Fruit fly (Drosophila melanogaster) whole organism, embryonic: ENCODE measurements around the gene Mad.

Experiments used
- Asciz ChIP-seq: fragments of 200-800 bp; sonication (Bioruptor generic); optimal IDR thresholded peaks from 2 replicates; lab custom pipeline; 2017; ENCODE audit warnings: missing biosample characterization, mild to moderate bottlenecking, missing genetic modification characterization, missing genetic modification reagents
- BtbVII ChIP-seq: fragments of 200-800 bp; sonication (Bioruptor generic); optimal IDR thresholded peaks from 3 replicates; lab custom pipeline; 2017; ENCODE audit warnings: missing biosample characterization, mild to moderate bottlenecking, missing genetic modification characterization
- CG10209 ChIP-seq: fragments of 200-800 bp; sonication (Bioruptor generic); optimal IDR thresholded peaks from 3 replicates; lab custom pipeline; 2017; ENCODE audit warnings: missing biosample characterization, mild to moderate bottlenecking, missing genetic modification characterization, missing genetic modification reagents
- CG1233 ChIP-seq: fragments of 200-800 bp; sonication (Bioruptor generic); optimal IDR thresholded peaks from 4 replicates; lab custom pipeline; 2018; ENCODE audit warnings: missing biosample characterization, mild to moderate bottlenecking, missing genetic modification characterization
- CG12391 ChIP-seq: fragments of 200-800 bp; sonication (Bioruptor generic); optimal IDR thresholded peaks from 3 replicates; lab custom pipeline; 2018; ENCODE audit warnings: missing biosample characterization, mild to moderate bottlenecking, missing genetic modification characterization, moderate library complexity
- CG13775 ChIP-seq: fragments of 200-800 bp; sonication (Bioruptor generic); optimal IDR thresholded peaks from 3 replicates; lab custom pipeline; 2017; ENCODE audit warnings: missing biosample characterization, mild to moderate bottlenecking, missing genetic modification characterization
- CG15269 ChIP-seq: fragments of 200-800 bp; sonication (Bioruptor generic); optimal IDR thresholded peaks from 2 replicates; lab custom pipeline; 2018; ENCODE audit warnings: missing biosample characterization, mild to moderate bottlenecking, missing genetic modification characterization, moderate library complexity
- CG1603 ChIP-seq: fragments of 200-800 bp; sonication (Bioruptor generic); optimal IDR thresholded peaks from 2 replicates; lab custom pipeline; 2019; ENCODE audit warnings: missing biosample characterization, mild to moderate bottlenecking, missing genetic modification characterization, moderate library complexity
- CG16863 ChIP-seq: fragments of 200-800 bp; sonication (Bioruptor generic); optimal IDR thresholded peaks from 3 replicates; lab custom pipeline; 2016; ENCODE audit warnings: missing biosample characterization, missing genetic modification characterization
- CG18599 ChIP-seq: fragments of 200-800 bp; sonication (Bioruptor generic); optimal IDR thresholded peaks from 3 replicates; lab custom pipeline; 2017; ENCODE audit warnings: missing biosample characterization, missing genetic modification characterization, mild to moderate bottlenecking, moderate library complexity, missing genetic modification reagents
- CG2202 ChIP-seq: fragments of 200-800 bp; sonication (Bioruptor generic); optimal IDR thresholded peaks from 2 replicates; lab custom pipeline; 2018; ENCODE audit warnings: missing biosample characterization, mild to moderate bottlenecking, missing genetic modification characterization
- CG33557 ChIP-seq: fragments of 200-800 bp; sonication (Bioruptor generic); optimal IDR thresholded peaks from 2 replicates; lab custom pipeline; 2019; ENCODE audit warnings: missing biosample characterization, mild to moderate bottlenecking, missing genetic modification characterization, moderate library complexity
- CG3407 ChIP-seq: fragments of 200-800 bp; sonication (Bioruptor generic); optimal IDR thresholded peaks from 2 replicates; lab custom pipeline; 2018; ENCODE audit warnings: missing biosample characterization, mild to moderate bottlenecking, missing genetic modification characterization
- CG3726 ChIP-seq: fragments of 200-800 bp; sonication (Bioruptor generic); IDR thresholded peaks from 3 replicates; pipeline ENCODE4, ENCODE4 v1.3.6; 2022; ENCODE audit warnings: missing biosample characterization, missing genetic modification characterization
- CG4282 ChIP-seq: fragments of 200-800 bp; sonication (Bioruptor generic); optimal IDR thresholded peaks from 2 replicates; lab custom pipeline; 2016; ENCODE audit warnings: missing biosample characterization, missing genetic modification characterization
- CG4360 ChIP-seq: fragments of 200-800 bp; sonication (Bioruptor generic); IDR thresholded peaks from 2 replicates; pipeline ENCODE4 v1.3.6; 2022; ENCODE audit warnings: missing biosample characterization, missing genetic modification characterization
- CG5180 ChIP-seq: fragments of 200-800 bp; sonication (Bioruptor generic); optimal IDR thresholded peaks from 3 replicates; lab custom pipeline; 2017; ENCODE audit warnings: missing biosample characterization, missing genetic modification characterization, mild to moderate bottlenecking, moderate library complexity, missing genetic modification reagents
- CG6765 ChIP-seq: fragments of 200-800 bp; sonication (Bioruptor generic); optimal IDR thresholded peaks from 3 replicates; lab custom pipeline; 2017; ENCODE audit warnings: missing biosample characterization, mild to moderate bottlenecking, missing genetic modification characterization
- CG6813 ChIP-seq: fragments of 200-800 bp; sonication (Bioruptor generic); optimal IDR thresholded peaks from 2 replicates; lab custom pipeline; 2017; ENCODE audit warnings: missing biosample characterization, missing genetic modification characterization, mild to moderate bottlenecking, moderate library complexity, missing genetic modification reagents
- CG6854 ChIP-seq: fragments of 200-800 bp; sonication (Bioruptor generic); optimal IDR thresholded peaks from 3 replicates; lab custom pipeline; 2017; ENCODE audit warnings: missing biosample characterization, mild to moderate bottlenecking, missing genetic modification characterization
- CG7963 ChIP-seq: fragments of 200-800 bp; sonication (Bioruptor generic); IDR thresholded peaks from 3 replicates; pipeline ENCODE4 v1.3.6; 2022; ENCODE audit warnings: missing biosample characterization, missing genetic modification characterization; ENCODE audit not compliant: partially characterized antibody
- Fer1 ChIP-seq: fragments of 200-800 bp; sonication (Bioruptor generic); optimal IDR thresholded peaks from 2 replicates; lab custom pipeline; 2017; ENCODE audit warnings: missing biosample characterization, mild to moderate bottlenecking, missing genetic modification characterization
- HHEX ChIP-seq: fragments of 200-800 bp; sonication (Bioruptor generic); optimal IDR thresholded peaks from 3 replicates; lab custom pipeline; 2017; ENCODE audit warnings: missing biosample characterization, mild to moderate bottlenecking, missing genetic modification characterization, missing genetic modification reagents
- Hand ChIP-seq: fragments of 200-800 bp; sonication (Bioruptor generic); optimal IDR thresholded peaks from 2 replicates; lab custom pipeline; 2017; ENCODE audit warnings: mild to moderate bottlenecking, missing biosample characterization, missing genetic modification reagents, missing genetic modification characterization
- HmgZ ChIP-seq: fragments of 200-800 bp; sonication (Bioruptor generic); optimal IDR thresholded peaks from 2 replicates; lab custom pipeline; 2018; ENCODE audit warnings: missing biosample characterization, mild to moderate bottlenecking, missing genetic modification characterization
- Hmr ChIP-seq: fragments of 200-800 bp; sonication (Bioruptor generic); optimal IDR thresholded peaks from 3 replicates; lab custom pipeline; 2017; ENCODE audit warnings: mild to moderate bottlenecking, missing biosample characterization, missing genetic modification reagents, missing genetic modification characterization
- Hr39 ChIP-seq: fragments of >200 bp; optimal IDR thresholded peaks from 2 replicates; lab custom pipeline; 2017
- Lim3 ChIP-seq: fragments of 200-800 bp; sonication (Bioruptor generic); IDR thresholded peaks from 2 replicates; pipeline ENCODE4 v1.3.6; 2022; ENCODE audit warnings: missing biosample characterization, missing genetic modification characterization
- MTF-1 ChIP-seq: fragments of 200-800 bp; sonication (Bioruptor generic); optimal IDR thresholded peaks from 2 replicates; lab custom pipeline; 2018; ENCODE audit warnings: missing biosample characterization, mild to moderate bottlenecking, missing genetic modification characterization, borderline replicate concordance
- PHDP ChIP-seq: fragments of 200-800 bp; sonication (Bioruptor generic); optimal IDR thresholded peaks from 3 replicates; lab custom pipeline; 2018; ENCODE audit warnings: missing biosample characterization, mild to moderate bottlenecking, missing genetic modification characterization, moderate library complexity
- dmrt11E ChIP-seq: fragments of 200-800 bp; sonication (Bioruptor generic); optimal IDR thresholded peaks from 3 replicates; lab custom pipeline; 2018; ENCODE audit warnings: missing biosample characterization, mild to moderate bottlenecking, missing genetic modification characterization, moderate library complexity
- emc ChIP-seq: fragments of 200-800 bp; sonication (Bioruptor generic); optimal IDR thresholded peaks from 2 replicates; lab custom pipeline; 2016; ENCODE audit warnings: missing biosample characterization, missing genetic modification characterization
- exex ChIP-seq: fragments of 200-800 bp; sonication (Bioruptor generic); optimal IDR thresholded peaks from 4 replicates; lab custom pipeline; 2018; ENCODE audit warnings: missing biosample characterization, mild to moderate bottlenecking, missing genetic modification characterization, moderate library complexity
- ftz-f1 ChIP-seq: fragments of 200-800 bp; sonication (Bioruptor generic); optimal IDR thresholded peaks from 2 replicates; lab custom pipeline; 2016; ENCODE audit warnings: missing biosample characterization, missing genetic modification characterization
- grn ChIP-seq: fragments of 200-800 bp; sonication (Bioruptor generic); optimal IDR thresholded peaks from 3 replicates; lab custom pipeline; 2017; ENCODE audit warnings: missing biosample characterization, missing genetic modification characterization
- gsb-n ChIP-seq: fragments of 200-800 bp; sonication (Bioruptor generic); optimal IDR thresholded peaks from 3 replicates; lab custom pipeline; 2018; ENCODE audit warnings: missing biosample characterization, mild to moderate bottlenecking, missing genetic modification characterization
- hkb ChIP-seq, 2 experiments: fragments of 200-800 bp in 1 of 2; fragments of >200 bp in 1 of 2; sonication (Bioruptor generic) in 1 of 2; IDR thresholded peaks in 1 of 2; optimal IDR thresholded peaks in 1 of 2; 2 replicates each; pipeline versions ENCODE4 v1.3.6 to Lab custom; 2017 to 2022; ENCODE audit warnings: missing biosample characterization in 1 of 2, missing genetic modification characterization in 1 of 2
- lab ChIP-seq: fragments of 200-800 bp; sonication (Bioruptor generic); optimal IDR thresholded peaks from 3 replicates; lab custom pipeline; 2017; ENCODE audit warnings: missing biosample characterization, missing genetic modification characterization, mild to moderate bottlenecking, moderate library complexity, missing genetic modification reagents
- mirr ChIP-seq: fragments of 200-800 bp; sonication (Bioruptor generic); optimal IDR thresholded peaks from 3 replicates; lab custom pipeline; 2018; ENCODE audit warnings: missing biosample characterization, mild to moderate bottlenecking, missing genetic modification characterization
- nau ChIP-seq: fragments of 200-800 bp; sonication (Bioruptor generic); optimal IDR thresholded peaks from 3 replicates; lab custom pipeline; 2017; ENCODE audit warnings: missing biosample characterization, mild to moderate bottlenecking, missing genetic modification characterization, missing genetic modification reagents
- odd ChIP-seq: fragments of 200-800 bp; sonication (Bioruptor generic); optimal IDR thresholded peaks from 2 replicates; lab custom pipeline; 2017; ENCODE audit warnings: missing biosample characterization, mild to moderate bottlenecking, missing genetic modification characterization
- onecut ChIP-seq: fragments of 200-800 bp; sonication (Bioruptor generic); IDR thresholded peaks from 2 replicates; pipeline ENCODE4 v1.3.6; 2022; ENCODE audit warnings: missing biosample characterization, missing genetic modification characterization
- org-1 ChIP-seq: fragments of 200-800 bp; sonication (Bioruptor generic); optimal IDR thresholded peaks from 2 replicates; lab custom pipeline; 2017; ENCODE audit warnings: missing biosample characterization, missing genetic modification characterization
- otp ChIP-seq: fragments of 200-800 bp; sonication (Bioruptor generic); IDR thresholded peaks from 3 replicates; pipeline ENCODE4, ENCODE4 v1.3.6; 2022; ENCODE audit warnings: missing biosample characterization, missing genetic modification characterization
- pho ChIP-seq: fragments of 200-800 bp; sonication (Bioruptor generic); optimal IDR thresholded peaks from 2 replicates; lab custom pipeline; 2016; ENCODE audit warnings: missing biosample characterization, missing genetic modification characterization
- row ChIP-seq: fragments of 200-800 bp; sonication (Bioruptor generic); IDR thresholded peaks from 3 replicates; pipeline ENCODE4 v1.3.6; 2022; ENCODE audit warnings: missing biosample characterization, missing genetic modification characterization
- sqz ChIP-seq: fragments of 200-800 bp; sonication (Bioruptor generic); optimal IDR thresholded peaks from 3 replicates; lab custom pipeline; 2018; ENCODE audit warnings: missing biosample characterization, mild to moderate bottlenecking, missing genetic modification characterization
- wdn ChIP-seq: fragments of 200-800 bp; sonication (Bioruptor generic); IDR thresholded peaks from 2 replicates; pipeline ENCODE4 v1.3.6; 2022; ENCODE audit warnings: missing biosample characterization, missing genetic modification characterization
- wek ChIP-seq: fragments of 200-800 bp; sonication (Bioruptor generic); optimal IDR thresholded peaks from 3 replicates; lab custom pipeline; 2018; ENCODE audit warnings: missing biosample characterization, mild to moderate bottlenecking, missing genetic modification characterization, moderate library complexity

The Mad gene

DNA sequence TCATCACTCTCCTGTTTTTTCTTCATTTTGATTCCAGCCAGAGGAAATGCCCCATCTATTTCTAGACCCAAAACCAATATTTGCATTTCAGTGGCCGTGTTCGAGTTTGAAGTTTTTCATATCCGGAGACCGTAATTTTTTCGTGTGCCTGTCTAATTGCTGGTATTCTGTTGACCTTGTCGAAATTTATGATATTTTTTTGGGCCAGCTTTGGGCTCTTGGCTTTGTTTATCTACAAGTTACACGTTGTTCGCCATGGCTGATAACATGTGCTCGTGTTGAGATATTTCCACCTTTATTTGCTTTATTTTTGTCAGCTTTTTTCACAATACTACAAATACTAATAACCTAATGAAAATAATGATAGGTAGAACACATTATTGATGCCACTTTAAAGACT is 37.7 kb downstream of the Mad start (continued):
- TF ChIP-seq HHEX (GFP tag; lab: Kevin White, UChicago) (peak; percentile 35), CG16863 (GFP tag; lab: Kevin White, UChicago) (no peak), CG13775 (GFP tag; lab: Kevin White, UChicago) (no peak), MTF-1 (GFP tag; lab: Kevin White, UChicago) (peak; percentile 34), hkb (optimal IDR thresholded peaks at IDR 0.05; lab: Kevin White, UChicago) (no peak), hkb (GFP tag; IDR thresholded peaks at IDR 0.05; lab: Robert Waterston, UW) (peak; percentile 21; the same call in 1 of the 2 replicates), CG4360 (GFP tag; lab: Robert Waterston, UW) (0 out of 2 replicates have a peak, but pooled peaks have one; percentile 14), CG4282 (GFP tag; lab: Kevin White, UChicago) (no peak), ftz-f1 (GFP tag; lab: Kevin White, UChicago) (peak; percentile 5), wdn (GFP tag; lab: Robert Waterston, UW) (no peak), CG2202 (tag; lab: Kevin White, UChicago) (peak; percentile 16), CG7963 (GFP tag; lab: Robert Waterston, UW) (no peak), CG12391 (tag; lab: Kevin White, UChicago) (no peak), PHDP (tag; lab: Kevin White, UChicago) (peak; percentile 42), CG3407 (GFP tag; lab: Kevin White, UChicago) (peak; percentile 46), Asciz (GFP tag; lab: Kevin White, UChicago) (peak; percentile 38), nau (GFP tag; lab: Kevin White, UChicago) (peak; percentile 36), dmrt11E (tag; lab: Kevin White, UChicago) (peak; percentile 20), CG6854 (GFP tag; lab: Kevin White, UChicago) (peak; percentile 13), CG10209 (GFP tag; lab: Kevin White, UChicago) (peak; percentile 30), CG1233 (peak; percentile 42), wek (peak; percentile 30), onecut (peak; percentile 11; the same call in 1 of the 2 replicates), CG6765 (GFP tag; lab: Kevin White, UChicago) (no peak), pho (GFP tag; lab: Kevin White, UChicago) (peak; percentile 0), BtbVII (peak; percentile 47), grn (peak; percentile 50), CG3726 (no peak), mirr (GFP tag; lab: Kevin White, UChicago) (peak; percentile 48), exex (tag; lab: Kevin White, UChicago) (peak; percentile 33), Lim3 (GFP tag; lab: Robert Waterston, UW) (no peak), CG5180 (peak; percentile 10), CG1603 (no peak), odd (GFP tag; lab: Kevin White, UChicago) (peak; percentile 32), Hand (GFP tag; lab: Kevin White, UChicago) (peak; percentile 20), CG18599 (peak; percentile 19), emc (GFP tag; lab: Kevin White, UChicago) (no peak), CG6813 (GFP tag; lab: Kevin White, UChicago) (peak; percentile 45), CG33557 (GFP tag; lab: Kevin White, UChicago) (peak; percentile 28), sqz (peak; percentile 47), gsb-n (tag; lab: Kevin White, UChicago) (no peak), CG15269 (tag; lab: Kevin White, UChicago) (peak; percentile 28), Hr39 (lab: Kevin White, UChicago) (no peak), Fer1 (GFP tag; lab: Kevin White, UChicago) (peak; percentile 32), HmgZ (peak; percentile 29), Hmr (peak; percentile 43), org-1 (GFP tag; lab: Kevin White, UChicago) (peak; percentile 41), row (0 out of 3 replicates have a peak, but pooled peaks have one; percentile 3), lab (GFP tag; lab: Kevin White, UChicago) (peak; percentile 42), otp (no peak)
